Worm (Caenorhabditis elegans) whole organism, midembryonic: ENCODE results near the gene sma-2.

ENCODE experiments used
- T22C8.4 ChIP-seq: fragments of 200-800 bp; sonication (Bioruptor generic); IDR thresholded peaks from 2 replicates; pipeline ENCODE4 v1.3.6; 2022; ENCODE audit warnings: missing genetic modification characterization, missing compliant biosample characterization
- cog-1 ChIP-seq: sonication (generic microtip); optimal IDR thresholded peaks from 2 replicates; lab custom pipeline; 2016; ENCODE audit warnings: missing genetic modification characterization, missing compliant biosample characterization
- flt-1 ChIP-seq: fragments of 200-800 bp; sonication (Bioruptor generic); IDR thresholded peaks from 2 replicates; pipeline ENCODE4 v1.3.6; 2022; ENCODE audit warnings: missing genetic modification characterization, missing compliant biosample characterization
- klf-2 ChIP-seq: fragments of 200-800 bp; sonication (Bioruptor generic); conservative IDR thresholded peaks from 2 replicates; pipeline ENCODE4 v1.3.6; 2022; ENCODE audit warnings: missing genetic modification reagents, missing genetic modification characterization, missing compliant biosample characterization
- med-1 ChIP-seq: sonication (generic microtip); optimal IDR thresholded peaks from 2 replicates; lab custom pipeline; 2017; ENCODE audit warnings: missing genetic modification characterization, mild to moderate bottlenecking, missing compliant biosample characterization, antibody characterized with exemption, missing genetic modification reagents; ENCODE audit not compliant: insufficient read depth
- ref-1 ChIP-seq: fragments of 200-800 bp; sonication (Bioruptor generic); conservative IDR thresholded peaks from 2 replicates; pipeline ENCODE4 v1.3.6; 2022; ENCODE audit warnings: missing genetic modification reagents, missing genetic modification characterization, missing compliant biosample characterization
- tab-1 ChIP-seq: fragments of 200-800 bp; sonication (Bioruptor generic); IDR thresholded peaks from 2 replicates; pipeline ENCODE4 v1.3.6; 2022; ENCODE audit warnings: missing genetic modification characterization, missing compliant biosample characterization
- ztf-23 ChIP-seq: fragments of 200-800 bp; sonication (Bioruptor generic); IDR thresholded peaks from 2 replicates; pipeline ENCODE4 v1.3.6; 2022; ENCODE audit warnings: missing genetic modification reagents, missing genetic modification characterization, missing compliant biosample characterization
- ztf-29 ChIP-seq: fragments of 200-800 bp; sonication (Bioruptor generic); IDR thresholded peaks from 2 replicates; pipeline ENCODE4 v1.3.6; 2022; ENCODE audit warnings: missing genetic modification reagents, missing genetic modification characterization, missing compliant biosample characterization

sma-2 gene

DNA sequence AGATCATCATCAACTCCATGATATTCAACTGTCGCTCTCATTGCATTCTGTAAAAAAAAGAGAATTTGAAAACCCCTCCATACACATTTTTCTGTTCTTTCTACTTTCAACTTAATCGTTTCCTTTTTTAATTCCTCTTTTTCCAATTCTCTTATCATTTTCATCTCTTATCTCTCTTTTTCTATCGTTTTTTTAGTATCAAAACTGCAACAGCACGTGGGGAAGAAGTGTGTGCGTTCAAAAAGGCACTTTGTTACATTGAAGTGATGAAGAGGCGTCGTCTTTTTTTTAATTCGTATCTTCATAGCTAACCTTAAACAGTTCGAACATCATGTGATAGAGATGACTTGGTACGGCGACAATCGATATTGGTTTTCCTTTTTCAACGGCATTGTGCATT lies 10.4 kb upstream of the sma-2 start:
- TF ChIP-seq ref-1 (GFP tag; lab: Robert Waterston, UW) (no peak), T22C8.4 (GFP tag; lab: Robert Waterston, UW) (no peak), flt-1 (GFP tag; lab: Robert Waterston, UW) (no peak), ztf-23 (GFP tag; lab: Robert Waterston, UW) (no peak), med-1 (no peak), tab-1 (GFP tag; lab: Robert Waterston, UW) (no peak), ztf-29 (GFP tag; lab: Robert Waterston, UW) (no peak), cog-1 (no peak), klf-2 (GFP tag; lab: Robert Waterston, UW) (no peak)

DNA sequence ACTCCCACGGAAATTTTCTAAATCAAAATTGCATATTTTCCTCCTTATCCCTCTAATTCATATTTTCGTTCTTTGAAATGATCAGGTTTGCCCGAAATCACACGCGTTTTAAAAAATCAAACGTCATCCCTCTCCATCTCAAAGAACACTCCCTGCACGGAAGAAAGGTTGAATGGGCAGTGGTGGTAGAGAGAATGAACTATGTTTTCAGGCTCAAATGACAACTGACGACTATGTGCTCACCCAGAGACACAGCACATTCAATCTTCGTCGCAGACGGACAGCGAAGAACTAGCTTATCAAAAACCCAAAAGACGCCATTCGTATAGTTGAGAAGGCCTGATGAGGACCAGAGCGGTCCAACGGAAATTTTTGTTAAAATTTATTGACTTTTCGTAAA lies 9.7 kb upstream of the sma-2 start:
- no peak for TF ChIP-seq med-1
- TF ChIP-seq flt-1 (GFP tag; lab: Robert Waterston, UW): no peak
- TF ChIP-seq T22C8.4 (GFP tag; lab: Robert Waterston, UW): no peak
- TF ChIP-seq tab-1 (GFP tag; lab: Robert Waterston, UW): no peak
- no peak for TF ChIP-seq cog-1

DNA sequence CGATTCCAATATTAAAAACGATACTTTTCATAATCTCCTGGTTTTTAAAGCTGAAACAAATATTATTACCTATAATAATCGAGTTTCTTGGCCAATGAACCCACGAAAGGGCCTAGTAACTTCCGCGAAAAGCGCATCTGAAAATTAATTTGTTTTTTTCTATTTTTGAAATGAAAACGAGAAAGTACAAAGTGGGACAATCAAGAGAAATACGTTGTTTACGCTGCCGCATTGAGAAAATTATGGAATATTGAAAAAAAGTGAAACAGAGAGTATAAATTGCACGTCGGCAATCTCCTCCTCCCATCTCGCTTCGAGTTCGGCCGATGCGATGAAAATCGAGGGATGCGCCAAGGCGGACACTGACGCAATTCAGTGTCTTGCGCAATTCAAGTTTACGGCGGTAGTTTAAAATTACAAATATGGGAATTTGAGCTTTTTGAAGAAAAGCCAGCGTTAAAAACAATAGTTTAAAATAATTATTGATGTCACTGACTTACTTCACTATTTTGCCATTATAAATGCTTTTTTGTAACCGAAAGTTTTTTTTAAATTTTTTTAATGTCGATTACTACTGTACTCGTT lies 8.1 kb upstream of the sma-2 start, which contains the start of gene pdhk-2:
Gene pdhk-2, minus strand, starts transcription at position 137 of the 585 bp plus-strand sequence.
- TF ChIP-seq ztf-29 (GFP tag; lab: Robert Waterston, UW) (no peak), cog-1 (peak; percentile 72), tab-1 (GFP tag; lab: Robert Waterston, UW) (peak; percentile 69; the same call in 1 of the 2 replicates), med-1 (no peak), ref-1 (GFP tag; lab: Robert Waterston, UW) (0 out of 2 replicates have a peak, but pooled peaks have one; percentile 5), flt-1 (GFP tag; lab: Robert Waterston, UW) (peak; percentile 81), ztf-23 (GFP tag; lab: Robert Waterston, UW) (peak; percentile 90), klf-2 (GFP tag; lab: Robert Waterston, UW) (0 out of 2 replicates have a peak, but pooled peaks have one; percentile 63), T22C8.4 (GFP tag; lab: Robert Waterston, UW) (no peak)

DNA sequence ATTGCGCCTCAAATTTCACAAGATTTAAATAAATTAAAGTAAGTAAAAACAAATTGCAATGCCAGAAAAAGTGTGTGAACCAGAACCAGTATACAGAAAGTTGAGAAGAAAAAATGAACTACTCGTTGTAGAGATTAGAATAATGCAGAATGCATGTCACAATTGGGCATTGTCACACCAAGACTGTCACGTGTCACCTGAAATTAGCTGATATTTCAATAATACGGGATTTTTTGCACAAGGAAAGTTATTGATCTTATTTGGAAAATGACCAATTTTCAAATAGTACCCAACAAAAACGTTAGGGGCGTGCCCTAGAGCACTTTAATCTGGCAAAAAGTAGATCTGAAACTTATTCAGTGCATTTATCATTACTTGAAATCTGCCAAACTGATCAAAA lies 7.5 kb upstream of the sma-2 start:
- TF ChIP-seq T22C8.4 (GFP tag; lab: Robert Waterston, UW) (no peak), ref-1 (GFP tag; lab: Robert Waterston, UW) (no peak), flt-1 (GFP tag; lab: Robert Waterston, UW) (no peak), klf-2 (GFP tag; lab: Robert Waterston, UW) (no peak), tab-1 (GFP tag; lab: Robert Waterston, UW) (no peak), ztf-23 (GFP tag; lab: Robert Waterston, UW) (no peak), med-1 (no peak)

DNA sequence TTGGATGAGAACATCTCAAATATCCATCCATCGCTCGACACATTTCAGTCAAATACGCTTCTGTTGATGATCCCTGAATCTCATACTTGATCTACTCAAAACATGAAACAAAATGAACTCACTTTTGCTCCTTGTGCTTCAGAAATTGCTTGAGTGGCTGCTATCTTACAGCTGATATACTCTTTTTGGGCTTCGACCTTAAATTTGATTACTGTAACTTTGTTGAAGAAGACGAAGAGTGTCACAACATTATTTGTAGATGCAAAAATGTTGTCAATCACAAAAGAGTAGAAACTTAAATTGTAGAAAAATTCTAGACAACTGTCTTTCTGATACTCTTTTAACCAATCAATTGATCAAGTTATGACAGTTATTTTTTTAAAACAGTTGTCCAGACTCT lies 6.9 kb upstream of the sma-2 start:
- TF ChIP-seq cog-1 (no peak), med-1 (no peak), klf-2 (GFP tag; lab: Robert Waterston, UW) (no peak), tab-1 (GFP tag; lab: Robert Waterston, UW) (no peak), ztf-29 (GFP tag; lab: Robert Waterston, UW) (no peak), ref-1 (GFP tag; lab: Robert Waterston, UW) (no peak), ztf-23 (GFP tag; lab: Robert Waterston, UW) (no peak), flt-1 (GFP tag; lab: Robert Waterston, UW) (no peak), T22C8.4 (GFP tag; lab: Robert Waterston, UW) (no peak)

DNA sequence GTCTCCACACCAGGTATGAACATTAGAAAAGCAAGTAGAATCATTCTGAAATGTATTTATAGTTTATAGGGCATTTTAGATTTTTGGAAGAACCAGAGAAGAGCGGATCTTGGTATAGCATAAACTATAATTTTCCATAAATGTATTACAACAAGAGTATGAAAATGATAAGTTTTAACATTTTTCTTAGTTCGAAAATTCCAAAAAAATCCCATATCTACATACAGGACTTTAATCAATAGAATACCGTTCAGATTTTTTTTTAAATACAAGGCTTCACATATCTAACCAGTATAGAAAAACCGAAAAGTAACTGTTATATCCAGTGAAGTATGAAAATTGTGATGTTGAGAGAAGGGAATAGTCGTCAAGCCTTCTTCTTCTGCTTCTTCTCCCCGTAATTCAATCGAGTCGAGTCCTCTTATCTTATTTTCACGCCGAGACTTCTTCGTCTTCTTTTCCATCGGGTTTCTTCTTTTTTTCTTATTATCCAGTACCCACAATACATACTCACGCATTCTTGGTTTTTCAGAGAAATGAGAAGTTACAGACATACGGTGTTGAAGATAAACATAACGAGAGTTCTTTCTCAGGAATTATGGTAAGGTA lies 5.6 kb upstream of the sma-2 start, which contains the start of gene ZK370.6:
Gene ZK370.6, minus strand, starts transcription at position 51 of the 609 bp plus-strand sequence.
- TF ChIP-seq cog-1 (no peak), flt-1 (GFP tag; lab: Robert Waterston, UW) (no peak), ztf-23 (GFP tag; lab: Robert Waterston, UW) (no peak), tab-1 (GFP tag; lab: Robert Waterston, UW) (no peak), ztf-29 (GFP tag; lab: Robert Waterston, UW) (no peak), med-1 (no peak), ref-1 (GFP tag; lab: Robert Waterston, UW) (no peak), klf-2 (GFP tag; lab: Robert Waterston, UW) (no peak), T22C8.4 (GFP tag; lab: Robert Waterston, UW) (no peak)

DNA sequence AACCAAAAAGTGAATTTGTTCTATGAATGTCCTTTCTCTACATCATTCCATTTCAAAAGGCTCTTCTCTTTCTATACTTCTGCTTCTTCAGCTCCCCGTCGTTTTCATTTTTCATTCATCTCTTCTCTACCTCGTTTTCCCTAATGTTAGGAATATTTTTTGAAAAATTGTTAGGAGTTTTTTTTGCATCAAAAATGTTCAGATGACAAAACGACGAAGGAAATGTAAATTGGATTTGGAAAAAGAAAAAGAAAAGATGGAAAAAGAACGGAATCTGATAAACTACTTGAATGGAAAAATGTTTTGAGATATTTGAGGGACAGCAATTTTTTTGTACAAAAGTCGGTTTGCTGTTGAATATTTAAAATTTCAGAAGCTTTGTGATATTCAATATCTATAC lies 4.7 kb upstream of the sma-2 start:
- TF ChIP-seq flt-1 (GFP tag; lab: Robert Waterston, UW): no peak
- TF ChIP-seq klf-2 (GFP tag; lab: Robert Waterston, UW): no peak
- TF ChIP-seq T22C8.4 (GFP tag; lab: Robert Waterston, UW): no peak
- TF ChIP-seq tab-1 (GFP tag; lab: Robert Waterston, UW): no peak
- no peak for TF ChIP-seq ref-1 (GFP tag; lab: Robert Waterston, UW)
- no peak for TF ChIP-seq ztf-23 (GFP tag; lab: Robert Waterston, UW)
- TF ChIP-seq med-1: no peak
- TF ChIP-seq cog-1: no peak
- TF ChIP-seq ztf-29 (GFP tag; lab: Robert Waterston, UW): no peak

DNA sequence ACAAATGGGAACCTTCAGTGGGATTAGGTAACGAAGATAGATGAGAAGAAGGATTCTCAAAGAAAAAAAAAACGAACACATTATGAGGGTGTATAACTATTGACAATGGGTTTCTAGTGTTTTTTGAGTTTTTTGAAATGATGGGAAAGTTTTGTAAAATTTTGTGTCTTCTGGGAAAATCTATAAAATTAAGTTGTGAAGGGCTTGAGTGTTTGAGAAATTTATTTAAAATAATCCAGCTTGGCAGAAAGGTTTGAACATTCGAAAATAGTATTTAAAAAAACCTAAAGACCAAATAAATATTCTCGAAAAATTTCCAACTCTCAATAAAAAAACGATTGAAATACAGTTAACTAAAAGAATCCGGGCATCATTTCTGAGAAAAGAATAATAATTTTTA lies 4.3 kb upstream of the sma-2 start:
- TF ChIP-seq ztf-23 (GFP tag; lab: Robert Waterston, UW): no peak
- TF ChIP-seq flt-1 (GFP tag; lab: Robert Waterston, UW): no peak
- TF ChIP-seq cog-1: no peak
- no peak for TF ChIP-seq klf-2 (GFP tag; lab: Robert Waterston, UW)
- no peak for TF ChIP-seq med-1
- TF ChIP-seq ztf-29 (GFP tag; lab: Robert Waterston, UW): no peak
- no peak for TF ChIP-seq T22C8.4 (GFP tag; lab: Robert Waterston, UW)
- no peak for TF ChIP-seq tab-1 (GFP tag; lab: Robert Waterston, UW)

DNA sequence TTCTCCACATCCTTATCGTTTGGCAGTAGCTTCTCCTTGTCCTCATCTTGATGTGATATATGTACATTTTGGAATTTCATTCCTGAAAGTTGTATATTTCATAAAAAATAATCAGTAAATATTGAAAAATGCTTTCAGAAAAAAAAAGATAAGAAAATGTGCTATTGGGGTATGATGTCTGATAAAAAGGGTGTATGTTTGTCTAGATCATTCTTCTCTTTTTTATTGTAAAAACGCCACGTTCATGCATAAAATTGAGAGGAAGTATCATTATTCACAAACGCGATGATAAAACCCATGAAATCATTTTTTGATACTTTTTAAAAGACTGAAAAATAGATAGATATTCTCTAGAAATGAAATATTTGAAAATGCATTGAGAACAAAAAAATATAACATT lies 860 bp upstream of the sma-2 start:
- no peak for TF ChIP-seq klf-2 (GFP tag; lab: Robert Waterston, UW)
- no peak for TF ChIP-seq ztf-29 (GFP tag; lab: Robert Waterston, UW)
- no peak for TF ChIP-seq med-1
- TF ChIP-seq ref-1 (GFP tag; lab: Robert Waterston, UW): no peak
- no peak for TF ChIP-seq tab-1 (GFP tag; lab: Robert Waterston, UW)
- no peak for TF ChIP-seq cog-1
- TF ChIP-seq ztf-23 (GFP tag; lab: Robert Waterston, UW): no peak
- TF ChIP-seq flt-1 (GFP tag; lab: Robert Waterston, UW): no peak
- no peak for TF ChIP-seq T22C8.4 (GFP tag; lab: Robert Waterston, UW)
